Worm (Caenorhabditis elegans) whole organism, L3 larva: ENCODE measurements around the gene C30B5.6.

Experiments used
- R02D3.7 ChIP-seq: fragments of 150-350 bp; optimal IDR thresholded peaks from 2 replicates; lab custom pipeline; 2014; ENCODE audit warnings: missing biosample characterization, missing genetic modification characterization
- ceh-82 ChIP-seq: fragments of 150-350 bp; optimal IDR thresholded peaks from 2 replicates; lab custom pipeline; 2014; ENCODE audit warnings: missing biosample characterization, missing genetic modification characterization
- ceh-9 ChIP-seq: sonication (generic microtip); optimal IDR thresholded peaks from 2 replicates; lab custom pipeline; 2018; ENCODE audit warnings: missing biosample characterization, missing genetic modification characterization
- egl-27 ChIP-seq: sonication (generic microtip); optimal IDR thresholded peaks from 4 replicates; lab custom pipeline; 2017; ENCODE audit warnings: missing biosample characterization, missing genetic modification reagents, missing genetic modification characterization
- egl-5 ChIP-seq: fragments of 150-350 bp; optimal IDR thresholded peaks from 2 replicates; lab custom pipeline; 2017; ENCODE audit warnings: missing biosample characterization, missing genetic modification reagents, missing genetic modification characterization, inconsistent platforms
- elt-1 ChIP-seq: fragments of 150-350 bp; optimal IDR thresholded peaks from 2 replicates; lab custom pipeline; 2014; ENCODE audit warnings: missing biosample characterization, missing genetic modification characterization
- eor-1 ChIP-seq, 2 experiments: fragments of 150-350 bp; optimal IDR thresholded peaks; 2 replicates each; lab custom pipeline; 2014 to 2018; ENCODE audit warnings: missing biosample characterization in 2 of 2, missing genetic modification characterization in 2 of 2
- hmg-11 ChIP-seq: sonication (generic microtip); optimal IDR thresholded peaks from 2 replicates; lab custom pipeline; 2016; ENCODE audit warnings: missing genetic modification characterization, missing compliant biosample characterization
- jun-1 ChIP-seq: fragments of 150-350 bp; optimal IDR thresholded peaks from 2 replicates; lab custom pipeline; 2014; ENCODE audit warnings: missing biosample characterization, missing genetic modification reagents, missing genetic modification characterization
- lin-39 ChIP-seq: fragments of 150-350 bp; optimal IDR thresholded peaks from 2 replicates; lab custom pipeline; 2018; ENCODE audit warnings: missing biosample characterization, missing genetic modification reagents, missing genetic modification characterization
- lsy-12 ChIP-seq: sonication (generic microtip); optimal IDR thresholded peaks from 2 replicates; lab custom pipeline; 2016; ENCODE audit warnings: mild to moderate bottlenecking, missing genetic modification characterization, missing compliant biosample characterization
- mdl-1 ChIP-seq: fragments of 150-350 bp; optimal IDR thresholded peaks from 2 replicates; lab custom pipeline; 2014; ENCODE audit warnings: missing biosample characterization, missing genetic modification characterization
- mml-1 ChIP-seq: fragments of 150-350 bp; sonication (generic microtip); optimal IDR thresholded peaks from 3 replicates; lab custom pipeline; 2014; ENCODE audit warnings: missing biosample characterization, missing genetic modification characterization
- nfya-1 ChIP-seq: sonication (generic microtip); optimal IDR thresholded peaks from 2 replicates; lab custom pipeline; 2017; ENCODE audit warnings: missing genetic modification characterization, mild to moderate bottlenecking, missing compliant biosample characterization, antibody characterized with exemption, moderate library complexity; ENCODE audit not compliant: insufficient read depth
- nhr-11 ChIP-seq: fragments of 150-350 bp; optimal IDR thresholded peaks from 2 replicates; lab custom pipeline; 2014; ENCODE audit warnings: missing biosample characterization, missing genetic modification characterization
- nhr-12 ChIP-seq: fragments of 150-350 bp; optimal IDR thresholded peaks from 2 replicates; lab custom pipeline; 2014; ENCODE audit warnings: missing biosample characterization, missing genetic modification characterization
- nhr-25 ChIP-seq: sonication (generic microtip); optimal IDR thresholded peaks from 2 replicates; lab custom pipeline; 2017; ENCODE audit warnings: missing biosample characterization, missing genetic modification characterization
- nhr-43 ChIP-seq: sonication (generic microtip); optimal IDR thresholded peaks from 2 replicates; lab custom pipeline; 2016; ENCODE audit warnings: mild to moderate bottlenecking, missing genetic modification characterization, missing compliant biosample characterization; ENCODE audit not compliant: poor library complexity, severe bottlenecking
- nhr-77 ChIP-seq: fragments of 150-350 bp; optimal IDR thresholded peaks from 2 replicates; lab custom pipeline; 2014; ENCODE audit warnings: missing biosample characterization, missing genetic modification characterization
- pqm-1 ChIP-seq: fragments of 150-350 bp; optimal IDR thresholded peaks from 2 replicates; lab custom pipeline; 2017; ENCODE audit warnings: missing biosample characterization, missing genetic modification characterization, inconsistent platforms
- sea-2 ChIP-seq: fragments of 150-350 bp; sonication (generic microtip); optimal IDR thresholded peaks from 4 replicates; lab custom pipeline; 2014; ENCODE audit warnings: missing biosample characterization, missing genetic modification reagents, missing genetic modification characterization
- skn-1 ChIP-seq: fragments of 150-350 bp; optimal IDR thresholded peaks from 2 replicates; lab custom pipeline; 2014; ENCODE audit warnings: missing biosample characterization, missing genetic modification characterization
- snpc-4 ChIP-seq: fragments of 150-350 bp; optimal IDR thresholded peaks from 2 replicates; lab custom pipeline; 2014; ENCODE audit warnings: missing biosample characterization, missing genetic modification characterization
- tbx-2 ChIP-seq: sonication (generic microtip); optimal IDR thresholded peaks from 2 replicates; lab custom pipeline; 2016; ENCODE audit warnings: mild to moderate bottlenecking, missing genetic modification characterization, missing compliant biosample characterization
- unc-39 ChIP-seq: sonication (generic microtip); optimal IDR thresholded peaks from 4 replicates; lab custom pipeline; 2017; ENCODE audit warnings: missing biosample characterization, missing genetic modification characterization
- zag-1 ChIP-seq: fragments of 150-350 bp; optimal IDR thresholded peaks from 2 replicates; lab custom pipeline; 2014; ENCODE audit warnings: missing biosample characterization, missing genetic modification characterization
- ztf-11 ChIP-seq: fragments of 150-350 bp; optimal IDR thresholded peaks from 2 replicates; lab custom pipeline; 2014; ENCODE audit warnings: missing biosample characterization, missing genetic modification characterization

C30B5.6 gene

DNA sequence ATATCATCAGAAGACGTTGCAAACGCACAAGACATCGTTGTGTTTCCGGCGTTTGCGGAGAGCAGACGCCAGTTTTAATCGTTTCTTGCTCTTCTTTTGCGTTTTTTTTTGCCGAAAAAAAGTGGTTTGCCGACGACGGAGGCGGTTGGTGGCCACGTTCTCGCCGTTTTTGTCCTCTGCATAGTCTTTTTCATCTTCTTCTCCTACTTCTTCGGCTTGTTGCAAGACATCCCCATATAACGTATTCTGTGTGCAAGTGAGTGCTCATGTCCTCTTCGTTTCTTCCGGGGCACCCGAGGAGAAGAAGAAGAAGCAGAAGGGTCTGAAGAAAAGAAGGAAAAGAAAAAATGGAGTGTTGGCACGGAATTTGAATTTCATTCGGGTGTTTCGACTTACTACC lies 47.4 kb downstream of the C30B5.6 start:
- peak; percentile 31 for TF ChIP-seq lin-39 (tag; lab: Kevin White, UChicago)
- TF ChIP-seq ztf-11 (tag; lab: Kevin White, UChicago), result no peak
- no peak for TF ChIP-seq elt-1 (tag; lab: Kevin White, UChicago)
- TF ChIP-seq hmg-11 (tag; lab: Kevin White, UChicago), result peak; percentile 20
- TF ChIP-seq nfya-1, result peak; percentile 26
- no peak for TF ChIP-seq lsy-12 (tag; lab: Kevin White, UChicago)

DNA sequence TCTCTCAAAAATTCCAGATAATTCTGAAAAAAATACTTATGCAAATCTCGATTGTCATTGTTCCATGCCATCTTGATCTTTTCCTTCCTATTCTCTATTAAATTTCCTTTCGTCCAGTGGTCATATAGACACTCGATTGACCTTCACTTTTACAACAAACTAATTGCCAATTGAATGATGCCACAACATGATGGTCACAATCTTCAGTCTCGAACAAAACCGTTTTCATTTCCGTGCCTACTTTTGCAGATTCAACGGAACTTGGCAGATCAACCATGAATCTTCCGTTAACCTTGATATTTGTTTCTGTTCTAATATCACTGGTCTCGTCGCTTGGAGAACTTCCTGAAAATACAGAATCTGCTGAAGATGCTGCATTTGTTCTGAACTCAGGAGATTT lies 49.1 kb downstream of the C30B5.6 start, which contains the start of gene F40H3.2:
TSS of gene F40H3.2 (plus strand) at position 250 of the 400 bp plus-strand sequence.
- TF ChIP-seq nhr-25 (tag; lab: Kevin White, UChicago) (peak; percentile 8), snpc-4 (no peak)

DNA sequence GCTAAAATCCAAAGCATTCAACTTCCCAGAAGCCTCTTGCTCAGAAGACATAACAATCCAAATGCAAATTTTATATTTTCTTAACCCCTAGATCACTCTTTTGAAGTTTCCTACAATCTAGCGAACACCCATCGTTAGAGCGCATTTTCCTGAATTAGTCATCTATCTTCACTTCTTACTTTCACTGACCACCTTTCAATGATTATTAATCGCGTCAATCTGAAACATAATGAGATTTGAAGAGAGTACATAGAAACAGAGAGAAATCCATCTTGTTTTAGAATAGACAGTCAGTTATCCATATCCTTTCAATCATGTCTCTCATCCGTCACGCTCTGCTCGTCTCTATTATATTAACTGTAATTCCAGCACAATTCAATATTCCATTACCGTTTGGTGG lies 51.2 kb downstream of the C30B5.6 start, which contains the start of gene F40H3.3:
TSS of gene F40H3.3 (plus strand) at position 280 of the 400 bp plus-strand sequence.
- TF ChIP-seq hmg-11 (tag; lab: Kevin White, UChicago) (no peak), snpc-4 (no peak), nhr-77 (tag; lab: Kevin White, UChicago) (no peak), nhr-11 (no peak), skn-1 (tag; lab: Kevin White, UChicago) (no peak), nhr-25 (tag; lab: Kevin White, UChicago) (no peak), egl-27 (tag; lab: Kevin White, UChicago) (no peak), ceh-9 (tag; lab: Kevin White, UChicago) (no peak), mml-1 (tag; lab: Kevin White, UChicago) (no peak)
- TF ChIP-seq, all 47 proteins: peak for 0

DNA sequence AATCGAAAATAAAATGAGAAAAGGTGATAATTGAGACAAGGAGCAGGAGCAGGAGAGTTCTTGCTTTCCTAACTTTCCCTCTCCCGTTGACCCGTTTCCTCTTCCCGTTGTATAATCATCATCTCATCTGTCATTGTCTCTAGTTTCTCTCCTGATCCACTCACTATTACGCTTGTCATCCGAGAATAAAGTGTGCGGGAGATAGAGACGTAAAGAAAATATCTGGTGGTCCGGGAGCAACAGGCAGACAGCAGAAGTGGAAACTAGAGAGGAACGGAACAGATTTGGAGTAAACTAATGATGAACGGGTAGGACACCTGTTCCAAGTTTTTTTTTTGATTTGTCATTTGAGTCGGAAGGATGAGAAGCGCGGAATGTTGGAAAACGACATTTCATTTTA lies 52.2 kb downstream of the C30B5.6 start:
- no peak for TF ChIP-seq mml-1 (tag; lab: Kevin White, UChicago)
- TF ChIP-seq R02D3.7, result no peak
- no peak for TF ChIP-seq mdl-1
- TF ChIP-seq pqm-1 (tag; lab: Kevin White, UChicago), result no peak
- no peak for TF ChIP-seq eor-1 (tag; optimal IDR thresholded peaks at IDR 0.05; lab: Kevin White, UChicago)
- TF ChIP-seq nhr-12, result no peak
- no peak for TF ChIP-seq jun-1 (tag; lab: Kevin White, UChicago)
- no peak for TF ChIP-seq unc-39
- TF ChIP-seq zag-1 (tag; lab: Kevin White, UChicago), result no peak
- no peak for TF ChIP-seq nhr-43 (tag; lab: Kevin White, UChicago)
- no peak for TF ChIP-seq tbx-2 (tag; lab: Kevin White, UChicago)
- no peak for TF ChIP-seq sea-2 (GFP tag; lab: Kevin White, UChicago)
- TF ChIP-seq lin-39 (tag; lab: Kevin White, UChicago), result peak; percentile 10
- no peak for TF ChIP-seq ceh-82
- peak; percentile 54 for TF ChIP-seq egl-5 (tag; lab: Kevin White, UChicago)
- no peak for TF ChIP-seq nfya-1
